Worm (Caenorhabditis elegans) whole organism, early embryonic: ENCODE results near the gene cyp-31A3.
A peak's percentile ranks its signal among the peaks of the same experiment; 100 is the strongest.

Source experiments
- B0310.2 ChIP-seq: sonication (generic microtip); optimal IDR thresholded peaks from 2 replicates; lab custom pipeline; 2016; ENCODE audit warnings: mild to moderate bottlenecking, missing genetic modification characterization, missing compliant biosample characterization
- aly-1 ChIP-seq: sonication (generic microtip); optimal IDR thresholded peaks from 2 replicates; lab custom pipeline; 2016; ENCODE audit warnings: missing genetic modification characterization, missing compliant biosample characterization
- ama-1 ChIP-seq: fragments of 150-350 bp; optimal IDR thresholded peaks from 2 replicates; lab custom pipeline; 2014
- ceh-13 ChIP-seq: fragments of 200-800 bp; sonication (Bioruptor generic); optimal IDR thresholded peaks from 2 replicates; lab custom pipeline; 2018; ENCODE audit warnings: mild to moderate bottlenecking, missing genetic modification characterization, missing compliant biosample characterization
- ceh-36 ChIP-seq: sonication (generic microtip); optimal IDR thresholded peaks from 2 replicates; lab custom pipeline; 2016; ENCODE audit warnings: missing genetic modification characterization, inconsistent platforms, missing compliant biosample characterization
- ets-7 ChIP-seq: sonication (generic microtip); optimal IDR thresholded peaks from 2 replicates; lab custom pipeline; 2016; ENCODE audit warnings: missing genotype, missing genetic modification characterization, missing compliant biosample characterization
- flt-1 ChIP-seq: fragments of 200-800 bp; sonication (Bioruptor generic); IDR thresholded peaks from 2 replicates; pipeline ENCODE4 v1.3.6; 2022; ENCODE audit warnings: missing genetic modification characterization, missing compliant biosample characterization
- hmbx-1 ChIP-seq: sonication (generic microtip); optimal IDR thresholded peaks from 2 replicates; lab custom pipeline; 2016; ENCODE audit warnings: mild to moderate bottlenecking, missing genetic modification characterization, missing compliant biosample characterization
- hmg-4 ChIP-seq: fragments of 200-800 bp; sonication (Bioruptor generic); optimal IDR thresholded peaks from 2 replicates; lab custom pipeline; 2018; ENCODE audit warnings: mild to moderate bottlenecking, missing genetic modification characterization, missing compliant biosample characterization
- hnd-1 ChIP-seq: sonication (generic microtip); optimal IDR thresholded peaks from 2 replicates; lab custom pipeline; 2016; ENCODE audit warnings: missing genetic modification characterization, missing compliant biosample characterization
- scrt-1 ChIP-seq: fragments of 200-800 bp; sonication (Bioruptor generic); IDR thresholded peaks from 2 replicates; pipeline ENCODE4 v1.3.6; 2022; ENCODE audit warnings: missing genetic modification characterization, missing compliant biosample characterization
- tbx-11 ChIP-seq: fragments of 200-800 bp; sonication (Bioruptor generic); IDR thresholded peaks from 2 replicates; pipeline ENCODE4 v1.3.6; 2022; ENCODE audit warnings: missing genetic modification characterization, missing compliant biosample characterization
- tbx-37 ChIP-seq: fragments of 200-800 bp; sonication (Bioruptor generic); conservative IDR thresholded peaks from 2 replicates; pipeline ENCODE4 v1.3.6; 2022; ENCODE audit warnings: missing genetic modification reagents, missing genetic modification characterization, missing compliant biosample characterization

DNA sequence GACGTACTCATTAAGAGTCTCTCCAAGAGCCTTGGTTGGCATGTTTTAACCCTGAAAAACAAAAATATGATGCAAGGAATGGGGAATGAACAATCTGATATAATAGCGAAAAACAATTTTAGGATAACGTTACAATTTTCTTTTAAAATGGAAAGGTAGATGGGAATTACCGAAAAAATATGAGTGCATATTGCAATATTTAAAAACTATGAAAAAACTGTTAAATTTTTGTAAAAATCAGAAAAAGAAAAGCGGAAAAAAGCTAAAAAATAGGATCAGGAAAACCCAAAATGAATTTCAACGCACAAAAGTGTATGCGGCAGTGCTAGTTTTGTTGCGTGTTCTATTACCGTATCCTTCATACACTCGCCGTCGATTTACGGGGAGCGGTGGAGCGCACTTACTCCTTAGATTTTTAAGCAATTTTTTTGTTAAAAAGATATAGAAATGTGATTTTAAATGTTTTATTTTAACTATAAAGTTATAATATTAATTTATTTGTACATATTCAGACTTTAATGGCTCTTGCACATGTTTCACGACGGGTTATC is 11.0 kb upstream of the cyp-31A3 start, which contains the start of the genes rpl-20 and Y17G9B.5:
- TF ChIP-seq scrt-1 (peak; percentile 80), ama-1 (no peak), ets-7 (tag; lab: Kevin White, UChicago) (peak; percentile 54), hmg-4 (peak; percentile 81), B0310.2 (peak; percentile 49), hmbx-1 (tag; lab: Kevin White, UChicago) (peak; percentile 75), hnd-1 (tag; lab: Kevin White, UChicago) (peak; percentile 72), aly-1 (tag; lab: Kevin White, UChicago) (no peak), tbx-37 (GFP tag; lab: Robert Waterston, UW) (peak; percentile 76), ceh-36 (tag; lab: Kevin White, UChicago) (peak; percentile 85), tbx-11 (GFP tag; lab: Robert Waterston, UW) (peak; percentile 78), ceh-13 (GFP tag; lab: Kevin White, UChicago) (peak; percentile 63), flt-1 (GFP tag; lab: Robert Waterston, UW) (peak; percentile 84)
